Fruit fly (Drosophila melanogaster): Measurements from ENCODE around the gene CG42656.

The CG42656 gene

DNA sequence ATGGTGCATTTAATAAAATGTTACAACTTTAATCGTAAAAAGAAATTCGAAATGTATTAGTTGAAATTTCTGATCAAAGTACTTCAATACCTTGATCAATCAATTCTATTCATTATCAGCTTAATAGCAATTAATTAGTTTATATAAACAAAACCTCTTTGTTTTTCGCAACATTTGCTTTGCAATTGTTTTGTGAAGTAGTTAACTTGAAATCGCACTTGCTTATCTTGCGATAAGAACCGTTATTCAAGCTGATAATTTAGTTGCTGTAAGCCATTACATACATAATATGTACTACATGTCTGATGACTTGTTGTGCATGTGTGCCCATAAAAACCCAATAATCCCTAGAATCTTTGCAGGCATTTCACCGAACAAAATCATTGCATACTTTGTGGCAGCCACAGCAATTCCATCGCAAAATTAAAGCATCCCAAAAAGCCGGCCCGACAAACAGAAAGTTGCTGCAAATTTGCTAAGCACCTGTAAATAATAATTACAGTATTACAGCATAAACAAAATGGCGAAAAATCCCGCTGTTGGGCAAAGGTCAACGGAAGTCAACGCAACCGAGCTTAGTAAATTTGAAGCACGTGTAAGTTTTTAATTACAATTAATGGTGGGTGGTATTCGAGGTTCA is 15.2 kb upstream of the CG42656 start (continued):
- TF ChIP-seq CG3919 (GFP tag; optimal IDR thresholded peaks at IDR 0.05) (no peak), CG8319 (GFP tag; optimal IDR thresholded peaks at IDR 0.05) (no peak)

- TF ChIP-seq CG6163 (GFP tag; IDR thresholded peaks at IDR 0.05) (0 out of 3 replicates have a peak, but pooled peaks have one; percentile 53), CG3919 (GFP tag; optimal IDR thresholded peaks at IDR 0.05) (peak; percentile 26), pdm3 (GFP tag; optimal IDR thresholded peaks at IDR 0.05) (peak; percentile 45), CG34406 (GFP tag; optimal IDR thresholded peaks at IDR 0.05) (no peak), fkh (GFP tag; optimal IDR thresholded peaks at IDR 0.05) (peak; percentile 86), esn (GFP tag; optimal IDR thresholded peaks at IDR 0.05) (peak; percentile 15), lz (GFP tag; optimal IDR thresholded peaks at IDR 0.05) (peak; percentile 13), cyc (GFP tag; optimal IDR thresholded peaks at IDR 0.05) (peak; percentile 15), Met (GFP tag; optimal IDR thresholded peaks at IDR 0.05) (peak; percentile 29), CG31627 (GFP tag; optimal IDR thresholded peaks at IDR 0.05) (peak; percentile 27), Eip78C (GFP tag) (peak; percentile 73), Sox14 (GFP tag; optimal IDR thresholded peaks at IDR 0.05) (peak; percentile 20), CG11294 (GFP tag; IDR thresholded peaks at IDR 0.05) (peak; percentile 44; the same call in 1 of the 2 replicates), CG6276 (GFP tag; optimal IDR thresholded peaks at IDR 0.05) (peak; percentile 18), Hr4 (GFP tag; optimal IDR thresholded peaks at IDR 0.05) (peak; percentile 64), Hr39 (GFP tag; optimal IDR thresholded peaks at IDR 0.05) (peak; percentile 41), Gug (GFP tag; IDR thresholded peaks at IDR 0.05) (0 out of 2 replicates have a peak, but pooled peaks have one; percentile 16), CG7368 (GFP tag; optimal IDR thresholded peaks at IDR 0.05) (no peak), CG32006 (GFP tag; optimal IDR thresholded peaks at IDR 0.05) (peak; percentile 60), CG6792 (GFP tag; optimal IDR thresholded peaks at IDR 0.05) (peak; percentile 1), Sox102F (GFP tag; optimal IDR thresholded peaks at IDR 0.05) (peak; percentile 1), spab (GFP tag; optimal IDR thresholded peaks at IDR 0.05) (no peak), svp (GFP tag) (peak; percentile 17), vri (GFP tag; optimal IDR thresholded peaks at IDR 0.05) (peak; percentile 26), CG11902 (GFP tag; optimal IDR thresholded peaks at IDR 0.05) (no peak), CG1621 (tag; optimal IDR thresholded peaks at IDR 0.05) (no peak), acj6 (GFP tag; optimal IDR thresholded peaks at IDR 0.05) (peak; percentile 37), OdsH (GFP tag; optimal IDR thresholded peaks at IDR 0.05) (peak; percentile 27), CG10669 (GFP tag; optimal IDR thresholded peaks at IDR 0.05) (no peak), CG15336 (GFP tag; IDR thresholded peaks at IDR 0.05) (peak; percentile 51)
These were observed 13.4 kb upstream of the CG42656 start for dm6 chr3R:7506314-7506988.

DNA sequence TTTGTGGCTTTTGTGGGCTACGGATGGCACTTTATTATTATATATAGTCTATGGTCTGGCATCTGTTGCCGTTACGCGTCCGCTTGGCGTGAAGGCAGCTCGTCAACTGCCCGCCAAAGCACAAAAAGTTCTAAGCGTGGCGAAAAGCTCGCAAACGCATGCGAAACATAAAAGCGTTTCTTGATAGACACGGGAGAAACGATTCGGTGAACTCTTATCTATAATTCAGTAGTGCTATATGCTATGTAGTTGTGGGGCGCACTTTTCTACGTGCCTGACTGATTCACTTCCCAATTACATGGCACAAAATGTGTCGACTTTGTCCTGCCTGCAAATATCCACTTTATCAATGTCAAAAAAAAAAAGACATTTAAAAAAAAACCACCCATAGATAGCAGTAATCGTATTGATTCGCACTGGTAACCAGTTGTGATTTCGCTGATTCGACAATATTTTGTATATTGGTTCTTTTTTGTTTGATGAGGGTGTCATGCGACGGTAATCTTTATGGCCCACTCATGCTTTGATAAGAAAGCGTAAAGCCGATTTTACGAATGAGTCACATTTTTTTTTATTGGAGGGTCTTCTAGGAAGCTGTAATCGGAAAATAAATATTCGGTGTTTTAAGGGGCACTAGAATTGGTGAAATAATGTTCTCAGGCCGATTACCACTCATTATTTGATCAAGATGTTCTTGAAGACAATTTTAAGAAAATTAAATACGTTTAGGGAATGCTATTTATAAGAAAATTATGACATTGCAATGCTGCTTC is 12.1 kb upstream of the CG42656 start, which contains the start of gene alpha-Est9:
Gene alpha-Est9, minus strand, starts transcription at position 110 of the 773 bp plus-strand sequence.
- peak; percentile 84 for TF ChIP-seq svp (GFP tag)
- peak; percentile 28 for TF ChIP-seq fkh (GFP tag; optimal IDR thresholded peaks at IDR 0.05)
- TF ChIP-seq Smox (GFP tag; optimal IDR thresholded peaks at IDR 0.05): no peak
- TF ChIP-seq vri (GFP tag; optimal IDR thresholded peaks at IDR 0.05): peak; percentile 72

dm6 chr3R:7503216-7503615 is 10.1 kb upstream of the CG42656 start:
- TF ChIP-seq dac (GFP tag; optimal IDR thresholded peaks at IDR 0.05): no peak
- TF ChIP-seq fkh (GFP tag; optimal IDR thresholded peaks at IDR 0.05): peak; percentile 20
- no peak for TF ChIP-seq Ets21C (GFP tag; optimal IDR thresholded peaks at IDR 0.05)
- no peak for TF ChIP-seq CG31627 (GFP tag; optimal IDR thresholded peaks at IDR 0.05)
